Worm (Caenorhabditis elegans): ENCODE data around the gene Y24D9A.7.

DNA sequence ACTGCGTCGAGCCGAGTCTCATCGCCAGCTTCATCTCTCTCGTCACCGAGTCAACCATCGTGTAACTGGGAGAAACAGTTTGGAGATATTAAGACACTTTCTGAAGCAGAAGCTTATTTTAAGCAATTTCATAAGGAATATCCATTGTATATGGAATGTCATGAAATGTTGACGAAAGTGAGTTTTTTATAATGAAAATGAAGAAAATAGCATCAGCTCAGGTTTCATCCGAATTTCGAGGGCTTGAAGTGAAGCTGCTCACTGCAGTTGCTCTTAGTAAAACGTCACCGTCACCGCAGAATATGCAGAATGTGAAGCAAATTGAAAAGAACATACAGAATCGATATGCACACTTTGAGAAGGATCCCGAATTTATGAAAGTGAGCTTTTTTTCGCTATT lies 8.1 kb upstream of the Y24D9A.7 start:
- TF ChIP-seq cog-1 (tag; optimal IDR thresholded peaks at IDR 0.05) (no peak), klf-2 (GFP tag; conservative IDR thresholded peaks at IDR 0.05) (no peak), ref-1 (GFP tag; conservative IDR thresholded peaks at IDR 0.05) (no peak), flt-1 (GFP tag; IDR thresholded peaks at IDR 0.05) (no peak), T22C8.4 (GFP tag; IDR thresholded peaks at IDR 0.05) (no peak), ztf-29 (GFP tag; IDR thresholded peaks at IDR 0.05) (no peak)
